Worm (Caenorhabditis elegans) whole organism, L4 larva: Measurements from ENCODE around the gene C34B4.5.

ENCODE experiments used
- T20F7.1 ChIP-seq: fragments of 200-800 bp; sonication (Bioruptor generic); optimal IDR thresholded peaks from 2 replicates; lab custom pipeline; 2018; ENCODE audit warnings: mild to moderate bottlenecking, missing genetic modification characterization, missing compliant biosample characterization
- Y105C5A.15 ChIP-seq: fragments of 200-800 bp; sonication (Bioruptor generic); IDR thresholded peaks from 2 replicates; pipeline ENCODE4 v1.3.6; 2022; ENCODE audit warnings: missing genetic modification characterization, missing compliant biosample characterization
- Y48G9A.11 ChIP-seq: fragments of 200-800 bp; sonication (Bioruptor generic); IDR thresholded peaks from 2 replicates; pipeline ENCODE4 v1.3.6; 2022; ENCODE audit warnings: missing genetic modification reagents, missing genetic modification characterization, missing compliant biosample characterization
- Y5F2A.4 ChIP-seq: fragments of 200-800 bp; sonication (Bioruptor generic); optimal IDR thresholded peaks from 2 replicates; lab custom pipeline; 2018; ENCODE audit warnings: mild to moderate bottlenecking, missing genetic modification characterization, missing compliant biosample characterization
- ZK337.2 ChIP-seq: fragments of 200-800 bp; sonication (Bioruptor generic); IDR thresholded peaks from 2 replicates; pipeline ENCODE4 v1.3.6; 2022; ENCODE audit warnings: missing genetic modification reagents, missing genetic modification characterization, missing compliant biosample characterization
- ZK546.5 ChIP-seq, 2 experiments: sonication (generic microtip); optimal IDR thresholded peaks; 2 replicates each; lab custom pipeline; 2017; ENCODE audit warnings: missing biosample characterization in 2 of 2, missing genetic modification characterization in 2 of 2
- aha-1 ChIP-seq: fragments of 150-350 bp; peaks from one replicate; lab custom pipeline; 2014; ENCODE audit warnings: missing biosample characterization, missing genetic modification characterization
- aly-2 ChIP-seq: sonication (generic microtip); optimal IDR thresholded peaks from 2 replicates; lab custom pipeline; 2018; ENCODE audit warnings: missing biosample characterization, missing genetic modification characterization
- ama-1 ChIP-seq: fragments of 150-350 bp; optimal IDR thresholded peaks from 2 replicates; lab custom pipeline; 2014; ENCODE audit warnings: inconsistent platforms, mixed read lengths
- ceh-62 ChIP-seq: sonication (generic microtip); optimal IDR thresholded peaks from 2 replicates; lab custom pipeline; 2017; ENCODE audit warnings: missing biosample characterization, missing genetic modification characterization
- ctbp-1 ChIP-seq: fragments of 200-800 bp; sonication (Bioruptor generic); IDR thresholded peaks from 2 replicates; pipeline ENCODE4 v1.3.6; 2022; ENCODE audit warnings: missing genetic modification reagents, missing genetic modification characterization, missing compliant biosample characterization
- daf-16 ChIP-seq, 3 experiments: sonication (generic microtip); optimal IDR thresholded peaks; 2 replicates each; lab custom pipeline; 2016 to 2017; ENCODE audit warnings: missing genetic modification characterization in 3 of 3, missing genetic modification reagents in 3 of 3, mild to moderate bottlenecking in 2 of 3, missing compliant biosample characterization in 2 of 3, missing biosample characterization in 1 of 3, moderate library complexity in 1 of 3
- dpl-1 ChIP-seq: fragments of 150-350 bp; optimal IDR thresholded peaks from 2 replicates; lab custom pipeline; 2014; ENCODE audit warnings: missing biosample characterization, missing genetic modification reagents, missing genetic modification characterization
- dve-1 ChIP-seq: sonication (generic microtip); optimal IDR thresholded peaks from 2 replicates; lab custom pipeline; 2017; ENCODE audit warnings: antibody characterized with exemption, mild to moderate bottlenecking, missing genetic modification characterization, missing compliant biosample characterization; ENCODE audit not compliant: insufficient read depth
- egl-27 ChIP-seq: sonication (generic microtip); optimal IDR thresholded peaks from 3 replicates; lab custom pipeline; 2017; ENCODE audit warnings: missing biosample characterization, missing genetic modification reagents, missing genetic modification characterization
- gei-8 ChIP-seq: fragments of 200-800 bp; sonication (Bioruptor generic); optimal IDR thresholded peaks from 2 replicates; lab custom pipeline; 2018; ENCODE audit warnings: mild to moderate bottlenecking, missing genetic modification characterization, missing compliant biosample characterization
- lim-7 ChIP-seq: fragments of 200-800 bp; sonication (Bioruptor generic); IDR thresholded peaks from 2 replicates; pipeline ENCODE4 v1.3.6; 2022; ENCODE audit warnings: missing genetic modification characterization, missing compliant biosample characterization
- lin-38 ChIP-seq: fragments of 200-800 bp; sonication (Bioruptor generic); IDR thresholded peaks from 2 replicates; pipeline ENCODE4 v1.3.6; 2022; ENCODE audit warnings: missing genetic modification reagents, missing genetic modification characterization, missing compliant biosample characterization
- lin-39 ChIP-seq: fragments of 150-350 bp; optimal IDR thresholded peaks from 2 replicates; lab custom pipeline; 2014; ENCODE audit warnings: missing biosample characterization, missing genetic modification reagents, missing genetic modification characterization
- mep-1 ChIP-seq: fragments of 150-350 bp; sonication (generic microtip); optimal IDR thresholded peaks from 3 replicates; lab custom pipeline; 2014; ENCODE audit warnings: missing biosample characterization, missing genetic modification characterization
- nhr-10 ChIP-seq: fragments of 150-350 bp; optimal IDR thresholded peaks from 2 replicates; lab custom pipeline; 2014; ENCODE audit warnings: missing biosample characterization, missing genetic modification characterization
- nhr-102 ChIP-seq: sonication (generic microtip); optimal IDR thresholded peaks from 2 replicates; lab custom pipeline; 2016; ENCODE audit warnings: mild to moderate bottlenecking, missing genetic modification characterization, moderate library complexity, missing compliant biosample characterization
- nhr-111 ChIP-seq: fragments of 200-800 bp; sonication (Bioruptor generic); optimal IDR thresholded peaks from 2 replicates; lab custom pipeline; 2018; ENCODE audit warnings: mild to moderate bottlenecking, missing genetic modification characterization, missing compliant biosample characterization
- nhr-28 ChIP-seq: fragments of 150-350 bp; optimal IDR thresholded peaks from 2 replicates; lab custom pipeline; 2014; ENCODE audit warnings: missing biosample characterization, missing genetic modification characterization
- nhr-6 ChIP-seq: fragments of 150-350 bp; optimal IDR thresholded peaks from 2 replicates; lab custom pipeline; 2014; ENCODE audit warnings: missing biosample characterization, missing genetic modification characterization
- set-16 ChIP-seq: fragments of 200-800 bp; sonication (Bioruptor generic); IDR thresholded peaks from 2 replicates; pipeline ENCODE4 v1.3.6; 2022; ENCODE audit warnings: missing genetic modification reagents, missing genetic modification characterization, missing compliant biosample characterization
- snpc-4 ChIP-seq: fragments of 150-350 bp; optimal IDR thresholded peaks from 2 replicates; lab custom pipeline; 2014; ENCODE audit warnings: missing biosample characterization, missing genetic modification characterization
- spr-3 ChIP-seq: fragments of 200-800 bp; sonication (Bioruptor generic); optimal IDR thresholded peaks from 2 replicates; lab custom pipeline; 2018; ENCODE audit warnings: mild to moderate bottlenecking, missing genetic modification characterization, missing compliant biosample characterization
- tra-1 ChIP-seq: fragments of 200-800 bp; sonication (Bioruptor generic); IDR thresholded peaks from 2 replicates; pipeline ENCODE4 v1.3.6; 2022; ENCODE audit warnings: missing genetic modification reagents, missing genetic modification characterization, missing compliant biosample characterization
- unc-130 ChIP-seq: sonication (generic microtip); optimal IDR thresholded peaks from 2 replicates; lab custom pipeline; 2016; ENCODE audit warnings: missing genetic modification reagents, missing genetic modification characterization, missing compliant biosample characterization
- vab-7 ChIP-seq: fragments of 200-800 bp; sonication (Bioruptor generic); IDR thresholded peaks from 2 replicates; pipeline ENCODE4 v1.3.6; 2022; ENCODE audit warnings: missing genetic modification reagents, missing genetic modification characterization, missing compliant biosample characterization
- zfp-2 ChIP-seq: sonication (generic microtip); optimal IDR thresholded peaks from 2 replicates; lab custom pipeline; 2016; ENCODE audit warnings: mild to moderate bottlenecking, missing genetic modification characterization, missing compliant biosample characterization
- zfp-3 ChIP-seq: fragments of 200-800 bp; sonication (Bioruptor generic); conservative IDR thresholded peaks from 2 replicates; pipeline ENCODE4 v1.3.6; 2022; ENCODE audit warnings: missing genetic modification reagents, missing genetic modification characterization, missing compliant biosample characterization
- ztf-7 ChIP-seq: fragments of 150-350 bp; optimal IDR thresholded peaks from 2 replicates; lab custom pipeline; 2014; ENCODE audit warnings: missing biosample characterization, missing genetic modification characterization

C34B4.5 gene

ce11 chrV:13085917-13086552, 9.7 kb upstream of the C34B4.5 start (continued):
- TF ChIP-seq egl-27 (tag; lab: Kevin White, UChicago) (no peak), zfp-2 (tag; lab: Kevin White, UChicago) (no peak), ztf-7 (tag; lab: Kevin White, UChicago) (no peak), Y105C5A.15 (GFP tag; lab: Robert Waterston, UW) (0 out of 2 replicates have a peak, but pooled peaks have one; percentile 47), ZK546.5 (tag; optimal IDR thresholded peaks at IDR 0.05; lab: Kevin White, UChicago) (no peak), nhr-6 (peak; percentile 85), aly-2 (no peak), dpl-1 (GFP tag; lab: Kevin White, UChicago) (peak; percentile 28), ctbp-1 (GFP tag; lab: Robert Waterston, UW) (peak; percentile 77), lin-39 (no peak), unc-130 (GFP tag; lab: Kevin White, UChicago) (no peak), snpc-4 (tag; lab: Kevin White, UChicago) (no peak), ceh-62 (tag; lab: Kevin White, UChicago) (no peak)

ce11 chrV:13088485-13088884, 7.3 kb upstream of the C34B4.5 start:
- TF ChIP-seq nhr-28 (tag; lab: Kevin White, UChicago) (no peak), daf-16 (GFP tag; optimal IDR thresholded peaks at IDR 0.05; lab: Kevin White, UChicago) (peak in 1 of 2 experiments; percentile 56), daf-16 (tag; optimal IDR thresholded peaks at IDR 0.05; lab: Kevin White, UChicago) (no peak), ctbp-1 (GFP tag; lab: Robert Waterston, UW) (peak; percentile 26; the same call in 1 of the 2 replicates), lin-38 (GFP tag; lab: Robert Waterston, UW) (peak; percentile 19), zfp-3 (GFP tag; lab: Robert Waterston, UW) (no peak)

ce11 chrV:13090130-13090770, 5.5 kb upstream of the C34B4.5 start, which contains the start of gene C34B4.4:
C34B4.4 (plus strand) TSS chrV:13090405.
- TF ChIP-seq daf-16 (GFP tag; optimal IDR thresholded peaks at IDR 0.05; lab: Kevin White, UChicago) = no peak
- peak; percentile 14 for TF ChIP-seq daf-16 (tag; optimal IDR thresholded peaks at IDR 0.05; lab: Kevin White, UChicago)
- TF ChIP-seq nhr-111 (GFP tag; lab: Kevin White, UChicago) = peak; percentile 24
- peak; percentile 4 for TF ChIP-seq mep-1
- TF ChIP-seq Y48G9A.11 (GFP tag; lab: Robert Waterston, UW) = 0 out of 2 replicates have a peak, but pooled peaks have one; percentile 18
- peak; percentile 36 for TF ChIP-seq ama-1 (lab: Kevin White, UChicago)
- peak; percentile 25 for TF ChIP-seq nhr-102 (tag; lab: Kevin White, UChicago)
- peak; percentile 9 for TF ChIP-seq nhr-10 (tag; lab: Kevin White, UChicago)
- TF ChIP-seq Y5F2A.4 (GFP tag; lab: Kevin White, UChicago) = no peak
- peak; percentile 31; the same call in 1 of the 2 replicates for TF ChIP-seq lin-38 (GFP tag; lab: Robert Waterston, UW)
- no peak for TF ChIP-seq set-16
- TF ChIP-seq nhr-6 = no peak
- TF ChIP-seq aha-1 (tag; lab: Kevin White, UChicago) = peak; percentile 90
- TF ChIP-seq snpc-4 (tag; lab: Kevin White, UChicago) = no peak
- 0 out of 2 replicates have a peak, but pooled peaks have one; percentile 46 for TF ChIP-seq tra-1 (GFP tag; lab: Robert Waterston, UW)
- TF ChIP-seq spr-3 (GFP tag; lab: Kevin White, UChicago) = peak; percentile 47
- TF ChIP-seq vab-7 = no peak
- no peak for TF ChIP-seq unc-130 (GFP tag; lab: Kevin White, UChicago)
- no peak for TF ChIP-seq gei-8 (GFP tag; lab: Kevin White, UChicago)
- TF ChIP-seq dve-1 (tag; lab: Kevin White, UChicago) = no peak
- TF ChIP-seq lim-7 (GFP tag; lab: Robert Waterston, UW) = no peak
- 0 out of 2 replicates have a peak, but pooled peaks have one; percentile 7 for TF ChIP-seq ctbp-1 (GFP tag; lab: Robert Waterston, UW)
- 0 out of 2 replicates have a peak, but pooled peaks have one; percentile 42 for TF ChIP-seq ZK337.2
- peak; percentile 1 for TF ChIP-seq T20F7.1 (GFP tag; lab: Kevin White, UChicago)
